Worm (Caenorhabditis elegans) whole organism, L1 larva: ENCODE results near the gene Y105C5B.25.
"Not testable (repeated sequence)": the region's sequence is repeated elsewhere in the genome, so short reads cannot be mapped to it uniquely, and the experiment has no call there.

ENCODE experiments used
- C34B4.2 ChIP-seq: sonication (generic microtip); optimal IDR thresholded peaks from 2 replicates; lab custom pipeline; 2017; ENCODE audit warnings: mild to moderate bottlenecking, missing genetic modification characterization, missing compliant biosample characterization
- blmp-1 ChIP-seq: fragments of 150-350 bp; optimal IDR thresholded peaks from 2 replicates; lab custom pipeline; 2014; ENCODE audit warnings: missing biosample characterization, missing genetic modification characterization
- ceh-82 ChIP-seq, 3 experiments: fragments of 150-350 bp in 1 of 3; sonication (generic microtip) in 2 of 3; optimal IDR thresholded peaks; 2 replicates each; lab custom pipeline; 2014 to 2017; ENCODE audit warnings: missing biosample characterization in 3 of 3, missing genetic modification characterization in 3 of 3
- fos-1 ChIP-seq: fragments of 150-350 bp; optimal IDR thresholded peaks from 2 replicates; lab custom pipeline; 2014; ENCODE audit warnings: missing biosample characterization, missing genetic modification characterization
- lir-3 ChIP-seq: sonication (generic microtip); optimal IDR thresholded peaks from 2 replicates; lab custom pipeline; 2016; ENCODE audit warnings: mild to moderate bottlenecking, missing genetic modification characterization, moderate library complexity, missing compliant biosample characterization; ENCODE audit not compliant: poor library complexity
- mdl-1 ChIP-seq, 2 experiments: fragments of 150-350 bp; optimal IDR thresholded peaks; 2 replicates each; lab custom pipeline; 2014 to 2017; ENCODE audit warnings: missing biosample characterization in 2 of 2, missing genetic modification characterization in 2 of 2, inconsistent platforms in 1 of 2
- nhr-237 ChIP-seq: fragments of 150-350 bp; optimal IDR thresholded peaks from 2 replicates; lab custom pipeline; 2014; ENCODE audit warnings: missing biosample characterization, missing genetic modification characterization
- nhr-28 ChIP-seq: fragments of 150-350 bp; optimal IDR thresholded peaks from 2 replicates; lab custom pipeline; 2014; ENCODE audit warnings: missing biosample characterization, missing genetic modification characterization
- pax-3 ChIP-seq: fragments of 200-800 bp; sonication (Bioruptor generic); optimal IDR thresholded peaks from 2 replicates; lab custom pipeline; 2018; ENCODE audit warnings: mild to moderate bottlenecking, missing genetic modification characterization, moderate library complexity, missing compliant biosample characterization
- skn-1 ChIP-seq: fragments of 150-350 bp; optimal IDR thresholded peaks from 2 replicates; lab custom pipeline; 2014; ENCODE audit warnings: missing biosample characterization, missing genetic modification characterization
- sox-4 ChIP-seq: sonication (generic microtip); optimal IDR thresholded peaks from 2 replicates; lab custom pipeline; 2016; ENCODE audit warnings: missing genetic modification characterization, missing compliant biosample characterization
- unc-130 ChIP-seq: fragments of 150-350 bp; optimal IDR thresholded peaks from 2 replicates; lab custom pipeline; 2017; ENCODE audit warnings: missing biosample characterization, missing genetic modification characterization, inconsistent platforms
- unc-86 ChIP-seq: sonication (generic microtip); optimal IDR thresholded peaks from 2 replicates; lab custom pipeline; 2016; ENCODE audit warnings: missing genetic modification characterization, missing compliant biosample characterization
- xbp-1 ChIP-seq: sonication (generic microtip); optimal IDR thresholded peaks from 2 replicates; lab custom pipeline; 2016; ENCODE audit warnings: missing genetic modification characterization, missing compliant biosample characterization

DNA sequence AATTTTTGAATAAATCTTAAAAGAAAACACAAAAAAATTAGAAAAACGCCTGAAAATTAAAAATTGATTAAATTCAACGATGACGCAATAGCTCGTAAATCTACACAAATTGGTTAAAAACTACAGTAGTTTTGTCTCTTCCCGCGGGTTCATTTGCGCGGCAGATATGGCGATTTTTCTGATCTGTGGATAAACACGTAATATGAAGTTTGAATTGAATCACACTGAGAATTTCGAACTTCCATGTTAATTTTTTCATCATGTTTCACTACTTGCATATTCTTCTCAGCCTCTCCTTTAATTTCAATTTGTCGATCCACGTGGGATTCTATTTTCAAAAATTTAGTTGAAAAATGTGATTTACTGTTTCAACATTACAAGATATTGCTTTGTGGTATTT is 20.4 kb upstream of the Y105C5B.25 start:
- TF ChIP-seq unc-86 (tag; lab: Kevin White, UChicago); nhr-237 (tag; lab: Kevin White, UChicago); sox-4 (tag; lab: Kevin White, UChicago); nhr-28 (tag; lab: Kevin White, UChicago); blmp-1; unc-130 (tag; lab: Kevin White, UChicago); fos-1 (tag; lab: Kevin White, UChicago); ceh-82 (tag; optimal IDR thresholded peaks at IDR 0.05; lab: Kevin White, UChicago); skn-1; pax-3 (tag; lab: Kevin White, UChicago); xbp-1 (tag; lab: Kevin White, UChicago); C34B4.2 (tag; lab: Kevin White, UChicago); mdl-1 (tag; optimal IDR thresholded peaks at IDR 0.05; lab: Kevin White, UChicago): not testable (repeated sequence)
- peak; percentile 13 for TF ChIP-seq lir-3
